Fruit fly (Drosophila melanogaster): ENCODE measurements around the gene CG13392.

The CG13392 gene

dm6 chr2L:8394840-8395239, 12.2 kb upstream of the CG13392 start, which contains the start of gene Peritrophin-15b:
Gene Peritrophin-15b (minus strand): TSS chr2L:8394940.
- TF ChIP-seq Pif1B (GFP tag; optimal IDR thresholded peaks at IDR 0.05) (no peak), CG15710 (tag; optimal IDR thresholded peaks at IDR 0.05) (no peak), CG13204 (GFP tag; optimal IDR thresholded peaks at IDR 0.05) (no peak), CG10348 (GFP tag; IDR thresholded peaks at IDR 0.05) (no peak), rn (GFP tag; IDR thresholded peaks at IDR 0.05) (no peak), CG34367 (tag; optimal IDR thresholded peaks at IDR 0.05) (no peak), CG8301 (tag; optimal IDR thresholded peaks at IDR 0.05) (no peak), gl (tag; optimal IDR thresholded peaks at IDR 0.05) (no peak), D1 (tag; optimal IDR thresholded peaks at IDR 0.05) (no peak)

- no peak for TF ChIP-seq Ets98B (GFP tag; IDR thresholded peaks at IDR 0.05)
- TF ChIP-seq EcR (GFP tag; optimal IDR thresholded peaks at IDR 0.05) = no peak
- TF ChIP-seq CG15710 (tag; optimal IDR thresholded peaks at IDR 0.05) = no peak
- no peak for TF ChIP-seq Pif1B (GFP tag; optimal IDR thresholded peaks at IDR 0.05)
- no peak for TF ChIP-seq gl (tag; optimal IDR thresholded peaks at IDR 0.05)
- TF ChIP-seq CG17806 (tag; optimal IDR thresholded peaks at IDR 0.05) = no peak
- no peak for TF ChIP-seq CG34367 (tag; optimal IDR thresholded peaks at IDR 0.05)
- TF ChIP-seq Pif1A (GFP tag; optimal IDR thresholded peaks at IDR 0.05) = no peak
- no peak for TF ChIP-seq CG14655 (GFP tag; optimal IDR thresholded peaks at IDR 0.05)
- no peak for TF ChIP-seq CG12605 (GFP tag; IDR thresholded peaks at IDR 0.05)
- TF ChIP-seq CG9948 (tag; optimal IDR thresholded peaks at IDR 0.05) = no peak
- no peak for TF ChIP-seq CG13204 (GFP tag; optimal IDR thresholded peaks at IDR 0.05)
- TF ChIP-seq CG32121 (GFP tag; IDR thresholded peaks at IDR 0.05) = no peak
Observed at dm6 chr2L:8394180-8394579, 11.6 kb upstream of the CG13392 start, which contains the start of gene lectin-29Ca. Gene lectin-29Ca (minus strand): TSS chr2L:8394280.

- TF ChIP-seq D1 (tag; optimal IDR thresholded peaks at IDR 0.05) (no peak), CG14655 (GFP tag; optimal IDR thresholded peaks at IDR 0.05) (no peak), CG32121 (GFP tag; IDR thresholded peaks at IDR 0.05) (no peak), Pif1B (GFP tag; optimal IDR thresholded peaks at IDR 0.05) (no peak), CG8301 (tag; optimal IDR thresholded peaks at IDR 0.05) (no peak), CG34367 (tag; optimal IDR thresholded peaks at IDR 0.05) (no peak)
Observed at dm6 chr2L:8393122-8393521, 10.5 kb upstream of the CG13392 start, which contains the start of gene Acp29AB. Gene Acp29AB (minus strand): TSS chr2L:8393222.

- TF ChIP-seq CG8301 (tag; optimal IDR thresholded peaks at IDR 0.05) (no peak), CG17806 (tag; optimal IDR thresholded peaks at IDR 0.05) (no peak), CG9948 (tag; optimal IDR thresholded peaks at IDR 0.05) (no peak), Snoo (tag; optimal IDR thresholded peaks at IDR 0.05) (no peak)
Observed at dm6 chr2L:8392298-8392697, 9.7 kb upstream of the CG13392 start, which contains the start of gene CG42820. Gene CG42820 (minus strand): TSS chr2L:8392398.

dm6 chr2L:8389231-8389630, 6.6 kb upstream of the CG13392 start, which contains the start of gene CG42819:
Gene CG42819 (minus strand): TSS chr2L:8389331.
- TF ChIP-seq CG32121 (GFP tag; IDR thresholded peaks at IDR 0.05) = no peak
- no peak for TF ChIP-seq fd96Ca (GFP tag; IDR thresholded peaks at IDR 0.05)
- no peak for TF ChIP-seq CG8159 (tag; optimal IDR thresholded peaks at IDR 0.05)
- no peak for TF ChIP-seq CG9948 (tag; optimal IDR thresholded peaks at IDR 0.05)
- TF ChIP-seq CG10348 (GFP tag; IDR thresholded peaks at IDR 0.05) = no peak
- no peak for TF ChIP-seq CG15710 (tag; optimal IDR thresholded peaks at IDR 0.05)
- TF ChIP-seq EcR (GFP tag; optimal IDR thresholded peaks at IDR 0.05) = no peak
- no peak for TF ChIP-seq CG13204 (GFP tag; optimal IDR thresholded peaks at IDR 0.05)
- no peak for TF ChIP-seq D1 (tag; optimal IDR thresholded peaks at IDR 0.05)
- TF ChIP-seq gl (tag; optimal IDR thresholded peaks at IDR 0.05) = no peak
- no peak for TF ChIP-seq rn (GFP tag; IDR thresholded peaks at IDR 0.05)
- TF ChIP-seq Pif1B (GFP tag; optimal IDR thresholded peaks at IDR 0.05) = no peak

- TF ChIP-seq CG17806 (tag; optimal IDR thresholded peaks at IDR 0.05) (no peak), CG9948 (tag; optimal IDR thresholded peaks at IDR 0.05) (no peak), CG32121 (GFP tag; IDR thresholded peaks at IDR 0.05) (no peak), Pif1B (GFP tag; optimal IDR thresholded peaks at IDR 0.05) (no peak), EcR (GFP tag; optimal IDR thresholded peaks at IDR 0.05) (no peak), Snoo (tag; optimal IDR thresholded peaks at IDR 0.05) (no peak), CG15710 (tag; optimal IDR thresholded peaks at IDR 0.05) (no peak), gl (tag; optimal IDR thresholded peaks at IDR 0.05) (no peak), CG34367 (tag; optimal IDR thresholded peaks at IDR 0.05) (no peak), CG14655 (GFP tag; optimal IDR thresholded peaks at IDR 0.05) (no peak), rn (GFP tag; IDR thresholded peaks at IDR 0.05) (no peak), CG8159 (tag; optimal IDR thresholded peaks at IDR 0.05) (no peak), CG8301 (tag; optimal IDR thresholded peaks at IDR 0.05) (no peak), CG12605 (GFP tag; IDR thresholded peaks at IDR 0.05) (no peak), CG10348 (GFP tag; IDR thresholded peaks at IDR 0.05) (no peak), CG13204 (GFP tag; optimal IDR thresholded peaks at IDR 0.05) (no peak), fd96Ca (GFP tag; IDR thresholded peaks at IDR 0.05) (no peak), CG4496 (GFP tag; IDR thresholded peaks at IDR 0.05) (no peak), Pif1A (GFP tag; optimal IDR thresholded peaks at IDR 0.05) (no peak)
Observed at dm6 chr2L:8385849-8386248, 3.2 kb upstream of the CG13392 start.

dm6 chr2L:8384985-8385519, 2.4 kb upstream of the CG13392 start:
- TF ChIP-seq Ets98B (GFP tag; IDR thresholded peaks at IDR 0.05) = no peak
- TF ChIP-seq CG8159 (tag; optimal IDR thresholded peaks at IDR 0.05) = no peak
- TF ChIP-seq CG8301 (tag; optimal IDR thresholded peaks at IDR 0.05) = no peak
- no peak for TF ChIP-seq gl (tag; optimal IDR thresholded peaks at IDR 0.05)
- TF ChIP-seq CG15710 (tag; optimal IDR thresholded peaks at IDR 0.05) = no peak
- no peak for TF ChIP-seq CG34367 (tag; optimal IDR thresholded peaks at IDR 0.05)
- TF ChIP-seq Pif1A (GFP tag; optimal IDR thresholded peaks at IDR 0.05) = no peak
- no peak for TF ChIP-seq CG17806 (tag; optimal IDR thresholded peaks at IDR 0.05)
- TF ChIP-seq CG12605 (GFP tag; IDR thresholded peaks at IDR 0.05) = no peak
- no peak for TF ChIP-seq CG4496 (GFP tag; IDR thresholded peaks at IDR 0.05)
